Fruit fly (Drosophila melanogaster) Kc167 (cell line): Measurements from ENCODE around the gene Peritrophin-15a.
A peak's percentile ranks its signal among the peaks of the same experiment; 100 is the strongest.

Experiments
- Myc ChIP-seq: fragments of >200 bp; optimal IDR thresholded peaks from 2 replicates; lab custom pipeline; 2017; ENCODE audit warnings: missing external identifiers
- Sin3A ChIP-seq: fragments of >200 bp; optimal IDR thresholded peaks from 2 replicates; lab custom pipeline; 2018; ENCODE audit warnings: missing external identifiers
- h ChIP-seq: fragments of >200 bp; optimal IDR thresholded peaks from 3 replicates; lab custom pipeline; 2018; ENCODE audit warnings: missing external identifiers
- insv ChIP-seq: fragments of >200 bp; optimal IDR thresholded peaks from 3 replicates; lab custom pipeline; 2018; ENCODE audit warnings: missing external identifiers
- psq ChIP-seq: fragments of >200 bp; optimal IDR thresholded peaks from 2 replicates; lab custom pipeline; 2017; ENCODE audit warnings: missing external identifiers
- ttk ChIP-seq: sonication (Bioruptor generic); optimal IDR thresholded peaks from 2 replicates; lab custom pipeline; 2017; ENCODE audit warnings: missing external identifiers

Gene Peritrophin-15a

dm6 chr2L:8403286-8404270 is 7.7 kb upstream of the Peritrophin-15a start, which contains the start of gene emb:
TSS of gene emb (plus strand) at chr2L:8403573.
- TF ChIP-seq ttk (no peak), psq (lab: Kevin White, UChicago) (peak; percentile 68), insv (lab: Kevin White, UChicago) (no peak)

- TF ChIP-seq insv (lab: Kevin White, UChicago) (no peak), ttk (no peak), h (lab: Kevin White, UChicago) (no peak), Myc (lab: Kevin White, UChicago) (no peak), Sin3A (lab: Kevin White, UChicago) (no peak), psq (lab: Kevin White, UChicago) (no peak)
These were observed 7.0 kb upstream of the Peritrophin-15a start, which contains the start of gene fy for dm6 chr2L:8402928-8403285. TSS of gene fy (minus strand) at chr2L:8403280.

- TF ChIP-seq psq (lab: Kevin White, UChicago) (no peak), Myc (lab: Kevin White, UChicago) (no peak), ttk (no peak), Sin3A (lab: Kevin White, UChicago) (no peak), h (lab: Kevin White, UChicago) (no peak), insv (lab: Kevin White, UChicago) (no peak)
These were observed 4.1 kb upstream of the Peritrophin-15a start, which contains the start of gene CG31898 for dm6 chr2L:8399863-8400598. TSS of gene CG31898 (plus strand) at chr2L:8400421.

dm6 chr2L:8398721-8399120 is 2.8 kb upstream of the Peritrophin-15a start, which contains the start of gene CG13386:
TSS of gene CG13386 (plus strand) at chr2L:8399021.
- TF ChIP-seq ttk (no peak), insv (lab: Kevin White, UChicago) (no peak), h (lab: Kevin White, UChicago) (no peak), psq (lab: Kevin White, UChicago) (no peak), Myc (lab: Kevin White, UChicago) (no peak), Sin3A (lab: Kevin White, UChicago) (no peak)

dm6 chr2L:8394840-8395239 is 1.1 kb downstream of the Peritrophin-15a start, which contains the start of gene Peritrophin-15b:
TSS of gene Peritrophin-15b (minus strand) at chr2L:8394940.
- TF ChIP-seq psq (lab: Kevin White, UChicago) (no peak), insv (lab: Kevin White, UChicago) (no peak)

- no peak for TF ChIP-seq ttk
- TF ChIP-seq Sin3A (lab: Kevin White, UChicago): no peak
- TF ChIP-seq h (lab: Kevin White, UChicago): no peak
These were observed 1.7 kb downstream of the Peritrophin-15a start, which contains the start of gene lectin-29Ca for dm6 chr2L:8394180-8394579. TSS of gene lectin-29Ca (minus strand) at chr2L:8394280.

dm6 chr2L:8393122-8393521 is 2.8 kb downstream of the Peritrophin-15a start, which contains the start of gene Acp29AB:
TSS of gene Acp29AB (minus strand) at chr2L:8393222.
- TF ChIP-seq insv (lab: Kevin White, UChicago): no peak
- no peak for TF ChIP-seq psq (lab: Kevin White, UChicago)
- no peak for TF ChIP-seq Myc (lab: Kevin White, UChicago)
- no peak for TF ChIP-seq ttk
- TF ChIP-seq h (lab: Kevin White, UChicago): no peak
- TF ChIP-seq Sin3A (lab: Kevin White, UChicago): no peak

- no peak for TF ChIP-seq insv (lab: Kevin White, UChicago)
- TF ChIP-seq ttk: no peak
- no peak for TF ChIP-seq h (lab: Kevin White, UChicago)
- no peak for TF ChIP-seq Myc (lab: Kevin White, UChicago)
- TF ChIP-seq psq (lab: Kevin White, UChicago): no peak
- TF ChIP-seq Sin3A (lab: Kevin White, UChicago): no peak
These were observed 3.6 kb downstream of the Peritrophin-15a start, which contains the start of gene CG42820 for dm6 chr2L:8392298-8392697. TSS of gene CG42820 (minus strand) at chr2L:8392398.

dm6 chr2L:8389231-8389630 is 6.7 kb downstream of the Peritrophin-15a start, which contains the start of gene CG42819:
TSS of gene CG42819 (minus strand) at chr2L:8389331.
- no peak for TF ChIP-seq h (lab: Kevin White, UChicago)
- no peak for TF ChIP-seq insv (lab: Kevin White, UChicago)
- TF ChIP-seq ttk: no peak
- TF ChIP-seq Myc (lab: Kevin White, UChicago): no peak
- no peak for TF ChIP-seq Sin3A (lab: Kevin White, UChicago)
- no peak for TF ChIP-seq psq (lab: Kevin White, UChicago)

dm6 chr2L:8385849-8386248 is 10.0 kb downstream of the Peritrophin-15a start:
- TF ChIP-seq Sin3A (lab: Kevin White, UChicago): no peak
- TF ChIP-seq psq (lab: Kevin White, UChicago): no peak
- no peak for TF ChIP-seq h (lab: Kevin White, UChicago)
- no peak for TF ChIP-seq insv (lab: Kevin White, UChicago)
- no peak for TF ChIP-seq ttk
- no peak for TF ChIP-seq Myc (lab: Kevin White, UChicago)

- TF ChIP-seq insv (lab: Kevin White, UChicago) (no peak), h (lab: Kevin White, UChicago) (no peak), Sin3A (lab: Kevin White, UChicago) (no peak), psq (lab: Kevin White, UChicago) (no peak)
These were observed 10.8 kb downstream of the Peritrophin-15a start for dm6 chr2L:8384985-8385519.
